Worm (Caenorhabditis elegans) whole organism, L1 larva: ENCODE measurements around the gene EEED8.4.

ENCODE experiments used
- C04F5.9 ChIP-seq: sonication (generic microtip); optimal IDR thresholded peaks from 2 replicates; lab custom pipeline; 2016; ENCODE audit warnings: missing genetic modification characterization, missing compliant biosample characterization
- C16A3.4 ChIP-seq: fragments of 150-350 bp; optimal IDR thresholded peaks from 2 replicates; lab custom pipeline; 2014; ENCODE audit warnings: missing biosample characterization, missing genetic modification characterization
- C34B4.2 ChIP-seq: sonication (generic microtip); optimal IDR thresholded peaks from 2 replicates; lab custom pipeline; 2017; ENCODE audit warnings: mild to moderate bottlenecking, missing genetic modification characterization, missing compliant biosample characterization
- F16B12.6 ChIP-seq: fragments of 150-350 bp; optimal IDR thresholded peaks from 2 replicates; lab custom pipeline; 2014; ENCODE audit warnings: missing biosample characterization, missing genetic modification characterization
- aha-1 ChIP-seq: fragments of 150-350 bp; optimal IDR thresholded peaks from 2 replicates; lab custom pipeline; 2014; ENCODE audit warnings: missing biosample characterization, missing genetic modification characterization
- alr-1 ChIP-seq: fragments of 200-800 bp; sonication (Bioruptor generic); optimal IDR thresholded peaks from 2 replicates; lab custom pipeline; 2018; ENCODE audit warnings: borderline replicate concordance, mild to moderate bottlenecking, missing genetic modification characterization, missing compliant biosample characterization
- ama-1 ChIP-seq: fragments of 150-350 bp; optimal IDR thresholded peaks from 2 replicates; lab custom pipeline; 2014
- blmp-1 ChIP-seq: fragments of 150-350 bp; optimal IDR thresholded peaks from 2 replicates; lab custom pipeline; 2014; ENCODE audit warnings: missing biosample characterization, missing genetic modification characterization
- ceh-63 ChIP-seq: fragments of 200-800 bp; sonication (Bioruptor generic); optimal IDR thresholded peaks from 2 replicates; lab custom pipeline; 2018; ENCODE audit warnings: mild to moderate bottlenecking, missing genetic modification characterization, missing compliant biosample characterization
- ceh-8 ChIP-seq: fragments of 200-800 bp; sonication (Bioruptor generic); optimal IDR thresholded peaks from 2 replicates; lab custom pipeline; 2018; ENCODE audit warnings: mild to moderate bottlenecking, missing genetic modification characterization, moderate library complexity, missing compliant biosample characterization
- ceh-82 ChIP-seq, 3 experiments: fragments of 150-350 bp in 1 of 3; sonication (generic microtip) in 2 of 3; optimal IDR thresholded peaks; 2 replicates each; lab custom pipeline; 2014 to 2017; ENCODE audit warnings: missing biosample characterization in 3 of 3, missing genetic modification characterization in 3 of 3
- ces-1 ChIP-seq: fragments of 150-350 bp; optimal IDR thresholded peaks from 2 replicates; lab custom pipeline; 2014; ENCODE audit warnings: missing biosample characterization, missing genetic modification reagents, missing genetic modification characterization
- dpl-1 ChIP-seq, 3 experiments: fragments of 150-350 bp in 2 of 3; sonication (generic microtip) in 1 of 3; optimal IDR thresholded peaks; 2 replicates each; lab custom pipeline; 2014 to 2017; ENCODE audit warnings: missing biosample characterization in 3 of 3, missing genetic modification characterization in 3 of 3, missing genetic modification reagents in 3 of 3
- dsc-1 ChIP-seq: sonication (generic microtip); optimal IDR thresholded peaks from 2 replicates; lab custom pipeline; 2016; ENCODE audit warnings: mild to moderate bottlenecking, missing genetic modification characterization, missing compliant biosample characterization
- efl-1 ChIP-seq, 4 experiments: fragments of 150-350 bp; optimal IDR thresholded peaks in 3 of 4; peaks in 1 of 4; 1 replicate in 1 of 4; 2 replicates in 3 of 4; lab custom pipeline; 2014; ENCODE audit warnings: missing biosample characterization in 2 of 4, missing genetic modification characterization in 2 of 4, missing genetic modification reagents in 2 of 4
- efl-3 ChIP-seq: fragments of 200-800 bp; sonication (Bioruptor generic); optimal IDR thresholded peaks from 2 replicates; lab custom pipeline; 2018; ENCODE audit warnings: mild to moderate bottlenecking, missing genetic modification characterization, missing compliant biosample characterization
- egl-13 ChIP-seq: sonication (generic microtip); optimal IDR thresholded peaks from 2 replicates; lab custom pipeline; 2016; ENCODE audit warnings: missing genotype, missing genetic modification reagents, missing genetic modification characterization, missing compliant biosample characterization
- elt-3 ChIP-seq, 6 experiments: fragments of 150-350 bp in 1 of 6; sonication (generic microtip); optimal IDR thresholded peaks; 2 replicates each; lab custom pipeline; 2017 to 2018; ENCODE audit warnings: missing biosample characterization in 6 of 6, missing genetic modification characterization in 6 of 6, inconsistent platforms in 1 of 6
- ets-5 ChIP-seq: fragments of 200-800 bp; sonication (Bioruptor generic); IDR thresholded peaks from 2 replicates; pipeline ENCODE4 v1.3.6; 2022; ENCODE audit warnings: missing genetic modification characterization, missing compliant biosample characterization
- grh-1 ChIP-seq: fragments of 200-800 bp; sonication (Bioruptor generic); IDR thresholded peaks from 2 replicates; pipeline ENCODE4 v1.3.6; 2022; ENCODE audit warnings: missing genetic modification reagents, missing genetic modification characterization, missing compliant biosample characterization
- hlh-4 ChIP-seq: sonication (generic microtip); optimal IDR thresholded peaks from 2 replicates; lab custom pipeline; 2016; ENCODE audit warnings: mild to moderate bottlenecking, missing genetic modification characterization, missing compliant biosample characterization
- irx-1 ChIP-seq: sonication (generic microtip); optimal IDR thresholded peaks from 2 replicates; lab custom pipeline; 2016; ENCODE audit warnings: missing genetic modification characterization, missing compliant biosample characterization
- jun-1 ChIP-seq: fragments of 150-350 bp; optimal IDR thresholded peaks from 2 replicates; lab custom pipeline; 2014; ENCODE audit warnings: missing biosample characterization, missing genetic modification reagents, missing genetic modification characterization
- lin-13 ChIP-seq: fragments of 150-350 bp; optimal IDR thresholded peaks from 2 replicates; lab custom pipeline; 2014; ENCODE audit warnings: missing biosample characterization, missing genetic modification reagents, missing genetic modification characterization
- lin-14 ChIP-seq: fragments of 200-800 bp; sonication (Bioruptor generic); optimal IDR thresholded peaks from 2 replicates; lab custom pipeline; 2018; ENCODE audit warnings: mild to moderate bottlenecking, missing genetic modification characterization, moderate library complexity, missing compliant biosample characterization
- lin-15B ChIP-seq: fragments of 150-350 bp; sonication (generic microtip); optimal IDR thresholded peaks from 3 replicates; lab custom pipeline; 2014; ENCODE audit warnings: missing biosample characterization, missing genetic modification characterization
- lin-35 ChIP-seq, 2 experiments: fragments of 150-350 bp; optimal IDR thresholded peaks; 2 replicates each; lab custom pipeline; 2014; ENCODE audit warnings: missing biosample characterization in 2 of 2, missing genetic modification characterization in 2 of 2, missing genetic modification reagents in 2 of 2
- lir-3 ChIP-seq: sonication (generic microtip); optimal IDR thresholded peaks from 2 replicates; lab custom pipeline; 2016; ENCODE audit warnings: mild to moderate bottlenecking, missing genetic modification characterization, moderate library complexity, missing compliant biosample characterization; ENCODE audit not compliant: poor library complexity
- mab-9 ChIP-seq: fragments of 200-800 bp; sonication (Bioruptor generic); IDR thresholded peaks from 2 replicates; pipeline ENCODE4 v1.3.6; 2022; ENCODE audit warnings: missing genetic modification reagents, missing genetic modification characterization, missing compliant biosample characterization
- mdl-1 ChIP-seq, 2 experiments: fragments of 150-350 bp; optimal IDR thresholded peaks; 2 replicates each; lab custom pipeline; 2014 to 2017; ENCODE audit warnings: missing biosample characterization in 2 of 2, missing genetic modification characterization in 2 of 2, inconsistent platforms in 1 of 2
- mef-2 ChIP-seq: fragments of 150-350 bp; optimal IDR thresholded peaks from 2 replicates; lab custom pipeline; 2014; ENCODE audit warnings: missing biosample characterization, missing genetic modification characterization
- nhr-11 ChIP-seq: fragments of 150-350 bp; optimal IDR thresholded peaks from 2 replicates; lab custom pipeline; 2014; ENCODE audit warnings: missing biosample characterization, missing genetic modification characterization
- nhr-19 ChIP-seq: fragments of 200-800 bp; sonication (Bioruptor generic); conservative IDR thresholded peaks from 2 replicates; pipeline ENCODE4 v1.3.6; 2022; ENCODE audit warnings: missing genetic modification characterization, missing compliant biosample characterization
- nhr-28 ChIP-seq: fragments of 150-350 bp; optimal IDR thresholded peaks from 2 replicates; lab custom pipeline; 2014; ENCODE audit warnings: missing biosample characterization, missing genetic modification characterization
- nhr-47 ChIP-seq: sonication (generic microtip); optimal IDR thresholded peaks from 2 replicates; lab custom pipeline; 2016; ENCODE audit warnings: mild to moderate bottlenecking, missing genetic modification characterization, moderate library complexity, missing compliant biosample characterization
- nhr-71 ChIP-seq: sonication (generic microtip); optimal IDR thresholded peaks from 2 replicates; lab custom pipeline; 2016; ENCODE audit warnings: mild to moderate bottlenecking, missing genetic modification characterization, moderate library complexity, missing compliant biosample characterization
- nhr-85 ChIP-seq: sonication (generic microtip); peaks from one replicate; lab custom pipeline; 2016; ENCODE audit warnings: missing genetic modification characterization, inconsistent platforms, missing compliant biosample characterization
- pag-3 ChIP-seq: sonication (generic microtip); optimal IDR thresholded peaks from 2 replicates; lab custom pipeline; 2017; ENCODE audit warnings: missing genetic modification characterization, mild to moderate bottlenecking, missing compliant biosample characterization, antibody characterized with exemption, borderline replicate concordance; ENCODE audit not compliant: insufficient read depth
- rnt-1 ChIP-seq: sonication (generic microtip); optimal IDR thresholded peaks from 2 replicates; lab custom pipeline; 2016; ENCODE audit warnings: mild to moderate bottlenecking, missing genetic modification characterization, moderate library complexity, missing compliant biosample characterization
- snpc-4 ChIP-seq: fragments of 150-350 bp; optimal IDR thresholded peaks from 2 replicates; lab custom pipeline; 2014; ENCODE audit warnings: missing biosample characterization, missing genetic modification characterization
- snu-23 ChIP-seq: sonication (generic microtip); optimal IDR thresholded peaks from 2 replicates; lab custom pipeline; 2016; ENCODE audit warnings: missing genetic modification characterization, missing compliant biosample characterization
- sox-4 ChIP-seq: sonication (generic microtip); optimal IDR thresholded peaks from 2 replicates; lab custom pipeline; 2016; ENCODE audit warnings: missing genetic modification characterization, missing compliant biosample characterization
- sptf-1 ChIP-seq: fragments of 150-350 bp; optimal IDR thresholded peaks from 2 replicates; lab custom pipeline; 2014; ENCODE audit warnings: missing biosample characterization, missing genetic modification characterization
- swsn-7 ChIP-seq: sonication (generic microtip); optimal IDR thresholded peaks from 2 replicates; lab custom pipeline; 2016; ENCODE audit warnings: missing genetic modification characterization, missing compliant biosample characterization
- tbx-2 ChIP-seq: sonication (generic microtip); optimal IDR thresholded peaks from 2 replicates; lab custom pipeline; 2016; ENCODE audit warnings: missing genetic modification characterization, missing compliant biosample characterization
- unc-130 ChIP-seq: fragments of 150-350 bp; optimal IDR thresholded peaks from 2 replicates; lab custom pipeline; 2017; ENCODE audit warnings: missing biosample characterization, missing genetic modification characterization, inconsistent platforms
- unc-30 ChIP-seq: sonication (generic microtip); optimal IDR thresholded peaks from 2 replicates; lab custom pipeline; 2017; ENCODE audit warnings: missing biosample characterization, missing genetic modification characterization
- zag-1 ChIP-seq: fragments of 150-350 bp; optimal IDR thresholded peaks from 2 replicates; lab custom pipeline; 2014; ENCODE audit warnings: missing biosample characterization, missing genetic modification characterization
- ztf-4 ChIP-seq: fragments of 150-350 bp; optimal IDR thresholded peaks from 2 replicates; lab custom pipeline; 2014; ENCODE audit warnings: missing biosample characterization, missing genetic modification characterization

Gene EEED8.4

DNA sequence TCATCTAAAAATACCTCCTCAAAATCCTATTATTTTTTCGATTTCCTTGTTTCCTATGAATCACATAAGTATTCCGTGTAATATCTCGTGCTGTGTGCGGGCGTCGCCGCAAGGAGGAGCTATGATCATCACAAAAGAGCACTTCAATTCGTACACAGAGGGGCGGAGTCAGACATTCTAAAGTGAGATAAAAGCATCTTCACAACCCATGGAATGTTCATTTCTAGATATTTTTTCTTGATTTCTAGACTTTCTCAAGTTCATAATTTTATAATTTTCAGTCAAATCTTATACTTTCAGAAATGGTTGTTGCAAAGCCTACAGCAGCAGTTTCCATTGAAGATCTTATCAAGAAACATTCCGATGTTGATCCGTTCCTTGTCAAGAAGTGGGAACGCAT, 38.3 kb downstream of the EEED8.4 start, which contains the start of gene cex-1:
cex-1 (plus strand) TSS at position 301 of the 400 bp plus-strand sequence.
- TF ChIP-seq ets-5 (GFP tag; lab: Robert Waterston, UW): no peak
- no peak for TF ChIP-seq dsc-1 (tag; lab: Kevin White, UChicago)
- TF ChIP-seq jun-1 (tag; lab: Kevin White, UChicago): no peak
- no peak for TF ChIP-seq nhr-47 (tag; lab: Kevin White, UChicago)
- TF ChIP-seq irx-1 (tag; lab: Kevin White, UChicago): no peak
- TF ChIP-seq C34B4.2: no peak
- no peak for TF ChIP-seq C16A3.4 (tag; lab: Kevin White, UChicago)
- TF ChIP-seq hlh-4 (tag; lab: Kevin White, UChicago): no peak
- TF ChIP-seq lin-14 (GFP tag; lab: Kevin White, UChicago): no peak
- no peak for TF ChIP-seq aha-1
- no peak for TF ChIP-seq C04F5.9 (tag; lab: Kevin White, UChicago)
- no peak for TF ChIP-seq egl-13 (tag; lab: Kevin White, UChicago)
- TF ChIP-seq lir-3 (tag; lab: Kevin White, UChicago): no peak
- no peak for TF ChIP-seq efl-3 (GFP tag; lab: Kevin White, UChicago)
- no peak for TF ChIP-seq nhr-28 (tag; lab: Kevin White, UChicago)
- no peak for TF ChIP-seq blmp-1 (tag; lab: Kevin White, UChicago)
- TF ChIP-seq rnt-1: no peak
- TF ChIP-seq tbx-2 (tag; lab: Kevin White, UChicago): no peak
- no peak for TF ChIP-seq ces-1 (GFP tag; lab: Kevin White, UChicago)
- no peak for TF ChIP-seq snu-23 (GFP tag; lab: Kevin White, UChicago)

- no peak for TF ChIP-seq hlh-4 (tag; lab: Kevin White, UChicago)
- no peak for TF ChIP-seq nhr-47 (tag; lab: Kevin White, UChicago)
- TF ChIP-seq ceh-63: no peak
- TF ChIP-seq mdl-1 (tag; optimal IDR thresholded peaks at IDR 0.05; lab: Kevin White, UChicago): no peak
- TF ChIP-seq snpc-4: no peak
- TF ChIP-seq jun-1 (tag; lab: Kevin White, UChicago): no peak
- no peak for TF ChIP-seq nhr-85 (tag; lab: Kevin White, UChicago)
- TF ChIP-seq unc-130 (tag; lab: Kevin White, UChicago): no peak
- TF ChIP-seq unc-30 (tag; lab: Kevin White, UChicago): no peak
- TF ChIP-seq F16B12.6 (tag; lab: Kevin White, UChicago): no peak
- no peak for TF ChIP-seq dpl-1 (GFP tag; optimal IDR thresholded peaks at IDR 0.05; lab: Kevin White, UChicago)
- no peak for TF ChIP-seq blmp-1 (tag; lab: Kevin White, UChicago)
- TF ChIP-seq lin-14 (GFP tag; lab: Kevin White, UChicago): peak; percentile 59
- TF ChIP-seq zag-1 (tag; lab: Kevin White, UChicago): no peak
- no peak for TF ChIP-seq C34B4.2
- TF ChIP-seq alr-1 (tag; lab: Kevin White, UChicago): no peak
- TF ChIP-seq lin-15B (tag; lab: Kevin White, UChicago): no peak
- no peak for TF ChIP-seq lin-35 (GFP tag; optimal IDR thresholded peaks at IDR 0.05; lab: Kevin White, UChicago)
- no peak for TF ChIP-seq ama-1
- no peak for TF ChIP-seq elt-3 (tag; optimal IDR thresholded peaks at IDR 0.05; lab: Kevin White, UChicago)
- no peak for TF ChIP-seq sptf-1 (tag; lab: Kevin White, UChicago)
- no peak for TF ChIP-seq grh-1 (GFP tag; lab: Robert Waterston, UW)
- TF ChIP-seq nhr-28 (tag; lab: Kevin White, UChicago): no peak
- TF ChIP-seq swsn-7 (tag; lab: Kevin White, UChicago): no peak
- no peak for TF ChIP-seq C16A3.4 (tag; lab: Kevin White, UChicago)
- no peak for TF ChIP-seq pag-3 (tag; lab: Kevin White, UChicago)
- no peak for TF ChIP-seq sox-4
- no peak for TF ChIP-seq ztf-4 (tag; lab: Kevin White, UChicago)
- no peak for TF ChIP-seq ceh-82 (tag; optimal IDR thresholded peaks at IDR 0.05; lab: Kevin White, UChicago)
- no peak for TF ChIP-seq nhr-11 (tag; lab: Kevin White, UChicago)
- no peak for TF ChIP-seq lir-3 (tag; lab: Kevin White, UChicago)
- TF ChIP-seq efl-1 (optimal IDR thresholded peaks at IDR 0.05; lab: Kevin White, UChicago): peak in 1 of 2 experiments; percentile 6
- no peak for TF ChIP-seq efl-1 (GFP tag; optimal IDR thresholded peaks at IDR 0.05 in 1 of 2; lab: Kevin White, UChicago)
- TF ChIP-seq rnt-1: peak; percentile 72
- no peak for TF ChIP-seq ceh-8
- TF ChIP-seq dsc-1 (tag; lab: Kevin White, UChicago): peak; percentile 32
- TF ChIP-seq mef-2 (tag; lab: Kevin White, UChicago): no peak
- TF ChIP-seq nhr-71 (tag; lab: Kevin White, UChicago): no peak
- no peak for TF ChIP-seq lin-13
- TF ChIP-seq nhr-19 (GFP tag; lab: Robert Waterston, UW): peak; percentile 41
- no peak for TF ChIP-seq mab-9
Measured at ce11 chrII:5449219-5449618, 40.1 kb downstream of the EEED8.4 start.
